Fruit fly (Drosophila melanogaster): ENCODE results near the gene Ptpmeg.

The Ptpmeg gene

DNA sequence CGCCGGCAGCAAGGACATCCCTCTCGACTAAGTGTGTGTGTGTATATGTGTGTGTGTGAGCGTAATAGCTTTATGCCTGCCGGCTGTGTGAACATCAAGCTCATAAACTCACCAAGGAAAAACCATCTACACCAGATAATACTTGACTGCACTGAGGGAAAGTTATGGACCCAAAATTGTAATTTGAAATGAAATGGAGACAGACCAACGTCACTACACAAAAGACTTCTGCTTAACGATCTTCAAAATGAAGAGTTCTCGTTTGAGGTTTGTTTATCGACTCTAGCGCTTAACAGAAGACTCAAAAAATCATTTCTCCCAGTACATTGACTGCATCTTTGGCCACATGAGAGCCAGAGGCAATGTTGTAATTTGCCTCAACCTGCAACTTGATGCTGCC, 60.2 kb downstream of the Ptpmeg start:
- TF ChIP-seq foxo (GFP tag; optimal IDR thresholded peaks at IDR 0.05) (peak in 1 of 2 experiments; percentile 60), OdsH (GFP tag; optimal IDR thresholded peaks at IDR 0.05) (peak; percentile 46), dmrt93B (GFP tag; optimal IDR thresholded peaks at IDR 0.05) (peak; percentile 20), GATAd (GFP tag; optimal IDR thresholded peaks at IDR 0.05) (no peak), HLH106 (tag; optimal IDR thresholded peaks at IDR 0.05) (peak; percentile 43), sage (GFP tag; optimal IDR thresholded peaks at IDR 0.05) (no peak), jim (GFP tag; optimal IDR thresholded peaks at IDR 0.05) (no peak), ey (GFP tag; optimal IDR thresholded peaks at IDR 0.05) (peak; percentile 59), rgr (GFP tag; optimal IDR thresholded peaks at IDR 0.05) (peak; percentile 52), Jra (GFP tag; optimal IDR thresholded peaks at IDR 0.05) (no peak), Sp1 (GFP tag; optimal IDR thresholded peaks at IDR 0.05) (peak; percentile 39), psq (GFP tag; optimal IDR thresholded peaks at IDR 0.05) (peak; percentile 43), h (GFP tag; optimal IDR thresholded peaks at IDR 0.05) (peak; percentile 52), woc (GFP tag; optimal IDR thresholded peaks at IDR 0.05) (peak; percentile 50), Hnf4 (GFP tag; optimal IDR thresholded peaks at IDR 0.05) (peak; percentile 23), usp (GFP tag; optimal IDR thresholded peaks at IDR 0.05) (no peak), fru (GFP tag; optimal IDR thresholded peaks at IDR 0.05) (peak; percentile 71), br (GFP tag; optimal IDR thresholded peaks at IDR 0.05) (peak; percentile 59), Myc (optimal IDR thresholded peaks at IDR 0.05) (no peak)

DNA sequence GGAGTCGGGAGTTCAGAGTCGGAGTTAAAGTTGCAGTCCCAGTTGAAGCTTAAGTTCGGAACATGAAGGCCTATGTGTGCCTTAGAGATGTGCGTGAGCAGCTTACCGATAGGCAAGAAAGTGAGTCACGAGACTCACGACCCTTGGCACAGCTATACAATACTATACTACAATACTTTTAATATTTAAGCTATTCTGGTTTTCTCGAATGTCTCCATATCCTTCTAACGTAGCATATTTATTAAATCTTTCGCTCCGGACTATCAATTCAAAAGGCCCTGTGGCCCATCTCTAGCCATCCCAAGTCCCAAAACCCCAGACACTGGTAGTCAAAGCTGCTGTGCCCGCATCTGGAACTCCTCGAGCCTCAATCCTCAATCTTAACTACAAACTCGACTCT, 62.3 kb downstream of the Ptpmeg start:
- TF ChIP-seq Hnf4 (GFP tag; optimal IDR thresholded peaks at IDR 0.05) (no peak), woc (GFP tag; optimal IDR thresholded peaks at IDR 0.05) (no peak), foxo (GFP tag; optimal IDR thresholded peaks at IDR 0.05) (peak in 1 of 2 experiments; percentile 38), N (GFP tag; optimal IDR thresholded peaks at IDR 0.05) (no peak), fru (GFP tag; optimal IDR thresholded peaks at IDR 0.05) (peak; percentile 9), Myc (optimal IDR thresholded peaks at IDR 0.05) (no peak), Rel (GFP tag; optimal IDR thresholded peaks at IDR 0.05) (no peak), Rel (tag; optimal IDR thresholded peaks at IDR 0.05) (no peak), h (GFP tag; optimal IDR thresholded peaks at IDR 0.05) (peak; percentile 48), HLH106 (tag; optimal IDR thresholded peaks at IDR 0.05) (peak; percentile 23), Hr78 (GFP tag; optimal IDR thresholded peaks at IDR 0.05) (no peak), Hr83 (GFP tag; optimal IDR thresholded peaks at IDR 0.05; ENCODE audit: poor library complexity, severe bottlenecking) (no peak), tai (GFP tag; optimal IDR thresholded peaks at IDR 0.05) (no peak), sv (GFP tag; optimal IDR thresholded peaks at IDR 0.05) (no peak), dmrt93B (GFP tag; optimal IDR thresholded peaks at IDR 0.05) (no peak)

- peak; percentile 23 for TF ChIP-seq CrebA (GFP tag; optimal IDR thresholded peaks at IDR 0.05; ENCODE audit: borderline replicate concordance)
- TF ChIP-seq rgr (GFP tag; optimal IDR thresholded peaks at IDR 0.05), result no peak
- TF ChIP-seq foxo (GFP tag; optimal IDR thresholded peaks at IDR 0.05), result no peak
- TF ChIP-seq Jra (GFP tag; optimal IDR thresholded peaks at IDR 0.05), result no peak
- no peak for TF ChIP-seq tai (GFP tag; optimal IDR thresholded peaks at IDR 0.05)
- peak; percentile 8 for TF ChIP-seq Vsx2 (GFP tag; optimal IDR thresholded peaks at IDR 0.05; ENCODE audit: partially characterized antibody)
- TF ChIP-seq dl (GFP tag; optimal IDR thresholded peaks at IDR 0.05; ENCODE audit: insufficient read depth in 1 of 2, partially characterized antibody in 2 of 2), result peak; percentile 61 to 66
- TF ChIP-seq h (GFP tag; optimal IDR thresholded peaks at IDR 0.05), result no peak
- no peak for TF ChIP-seq ey (GFP tag; optimal IDR thresholded peaks at IDR 0.05)
- TF ChIP-seq usp (GFP tag; optimal IDR thresholded peaks at IDR 0.05), result no peak
- TF ChIP-seq fru (GFP tag; optimal IDR thresholded peaks at IDR 0.05), result no peak
- TF ChIP-seq Hr83 (GFP tag; optimal IDR thresholded peaks at IDR 0.05; ENCODE audit: poor library complexity, severe bottlenecking), result no peak
- no peak for TF ChIP-seq jim (GFP tag; optimal IDR thresholded peaks at IDR 0.05)
- peak; percentile 60 for TF ChIP-seq Dif (GFP tag; optimal IDR thresholded peaks at IDR 0.05; ENCODE audit: partially characterized antibody)
- TF ChIP-seq sage (GFP tag; optimal IDR thresholded peaks at IDR 0.05), result no peak
- no peak for TF ChIP-seq Mio (GFP tag; optimal IDR thresholded peaks at IDR 0.05)
- no peak for TF ChIP-seq brk (GFP tag; optimal IDR thresholded peaks at IDR 0.05)
- TF ChIP-seq OdsH (GFP tag; optimal IDR thresholded peaks at IDR 0.05), result no peak
- no peak for TF ChIP-seq woc (GFP tag; optimal IDR thresholded peaks at IDR 0.05)
- TF ChIP-seq Abd-B (GFP tag; optimal IDR thresholded peaks at IDR 0.05), result no peak
- TF ChIP-seq Hnf4 (GFP tag; optimal IDR thresholded peaks at IDR 0.05), result no peak
- TF ChIP-seq lola (GFP tag; optimal IDR thresholded peaks at IDR 0.05), result no peak
Measured at dm6 chr3L:392622-393159, 64.8 kb downstream of the Ptpmeg start, which contains the start of gene trh. Gene trh, minus strand, starts transcription at chr3L:392633.

Data from whole organism, wandering third instar larva.